Fruit fly (Drosophila melanogaster): Measurements from ENCODE around the gene CG33169.
A peak's percentile ranks its signal among the peaks of the same experiment; 100 is the strongest.

Gene CG33169

dm6 chr3L:22864254-22865060 lies 793 bp downstream of the CG33169 start, which contains the start of gene CG33170 (continued):
- TF ChIP-seq CG4730 (GFP tag; IDR thresholded peaks at IDR 0.05) (no peak), CG32767 (GFP tag; IDR thresholded peaks at IDR 0.05) (no peak), Rfx (GFP tag; IDR thresholded peaks at IDR 0.05) (no peak), crc (GFP tag; optimal IDR thresholded peaks at IDR 0.05) (no peak), BEAF-32 (GFP tag; optimal IDR thresholded peaks at IDR 0.05) (no peak), en (GFP tag; optimal IDR thresholded peaks at IDR 0.05) (no peak), CG30403 (GFP tag; optimal IDR thresholded peaks at IDR 0.05) (no peak), Dfd (GFP tag; optimal IDR thresholded peaks at IDR 0.05) (no peak), odd (GFP tag; optimal IDR thresholded peaks at IDR 0.05) (no peak), CoRest (tag; optimal IDR thresholded peaks at IDR 0.05) (no peak), bowl (GFP tag; IDR thresholded peaks at IDR 0.05) (no peak), CG14965 (GFP tag; optimal IDR thresholded peaks at IDR 0.05; ENCODE audit: borderline replicate concordance) (no peak), Hmx (GFP tag; optimal IDR thresholded peaks at IDR 0.05) (no peak), sens (GFP tag) (peak; percentile 80), fru (optimal IDR thresholded peaks at IDR 0.05) (no peak), Sry-δ (GFP tag; optimal IDR thresholded peaks at IDR 0.05) (no peak), MESR4 (GFP tag; optimal IDR thresholded peaks at IDR 0.05) (no peak), CG12104 (GFP tag; optimal IDR thresholded peaks at IDR 0.05) (no peak), ci (GFP tag; IDR thresholded peaks at IDR 0.05) (0 out of 3 replicates have a peak, but pooled peaks have one; percentile 68), sd (tag; optimal IDR thresholded peaks at IDR 0.05) (peak; percentile 66), Spps (tag; optimal IDR thresholded peaks at IDR 0.05) (no peak), fd96Cb (tag; optimal IDR thresholded peaks at IDR 0.05) (no peak), dpn (GFP tag; optimal IDR thresholded peaks at IDR 0.05) (no peak), Kr (GFP tag; optimal IDR thresholded peaks at IDR 0.05) (no peak), CG2889 (GFP tag; IDR thresholded peaks at IDR 0.05) (no peak), C15 (GFP tag; IDR thresholded peaks at IDR 0.05) (no peak), Bgb (GFP tag; IDR thresholded peaks at IDR 0.05; ENCODE audit: partially characterized antibody) (peak; percentile 42; the same call in 1 of the 2 replicates), pfk (GFP tag; optimal IDR thresholded peaks at IDR 0.05) (no peak), ato (GFP tag; IDR thresholded peaks at IDR 0.05; ENCODE audit: partially characterized antibody) (no peak), CG7963 (GFP tag; IDR thresholded peaks at IDR 0.05; ENCODE audit: partially characterized antibody) (0 out of 3 replicates have a peak, but pooled peaks have one; percentile 7), Gsc (GFP tag; IDR thresholded peaks at IDR 0.05) (no peak), CG8924 (tag; optimal IDR thresholded peaks at IDR 0.05) (no peak), CG8478 (optimal IDR thresholded peaks at IDR 0.05) (no peak), CG17361 (GFP tag; IDR thresholded peaks at IDR 0.05) (no peak), pzg (GFP tag; optimal IDR thresholded peaks at IDR 0.05) (peak; percentile 12), fd3F (GFP tag; optimal IDR thresholded peaks at IDR 0.05) (no peak), tin (GFP tag; optimal IDR thresholded peaks at IDR 0.05) (no peak), vfl (GFP tag; optimal IDR thresholded peaks at IDR 0.05) (no peak), HLH3B (GFP tag; IDR thresholded peaks at IDR 0.05) (no peak), CG16863 (GFP tag; optimal IDR thresholded peaks at IDR 0.05) (no peak), CG12155 (GFP tag; optimal IDR thresholded peaks at IDR 0.05) (no peak), CG14050 (GFP tag; IDR thresholded peaks at IDR 0.05) (no peak), ssp (GFP tag; IDR thresholded peaks at IDR 0.05) (no peak), dimm (GFP tag; IDR thresholded peaks at IDR 0.05) (no peak), CG34376 (GFP tag; optimal IDR thresholded peaks at IDR 0.05) (peak; percentile 6), Med (GFP tag) (peak; percentile 84), Dek (tag; optimal IDR thresholded peaks at IDR 0.05) (no peak), MBD-R2 (GFP tag; IDR thresholded peaks at IDR 0.05) (no peak), CG10959 (GFP tag; IDR thresholded peaks at IDR 0.05) (no peak), hb (GFP tag; IDR thresholded peaks at IDR 0.05; ENCODE audit: partially characterized antibody) (no peak), ham (GFP tag; IDR thresholded peaks at IDR 0.05) (no peak)
